Worm (Caenorhabditis elegans) whole organism, L4 larva: ENCODE results near the gene F08F1.9.

Source experiments
- D1046.2 ChIP-seq: fragments of 200-800 bp; sonication (Bioruptor generic); IDR thresholded peaks from 2 replicates; pipeline ENCODE4 v1.3.6; 2022; ENCODE audit warnings: missing genetic modification characterization, missing compliant biosample characterization
- F10B5.3 ChIP-seq: sonication (generic microtip); optimal IDR thresholded peaks from 2 replicates; lab custom pipeline; 2016; ENCODE audit warnings: mild to moderate bottlenecking, missing genetic modification characterization, missing compliant biosample characterization
- F26F4.8 ChIP-seq: fragments of 200-800 bp; sonication (Bioruptor generic); conservative IDR thresholded peaks from 2 replicates; pipeline ENCODE4 v1.3.6; 2022; ENCODE audit warnings: missing genetic modification characterization, missing compliant biosample characterization
- T20F7.1 ChIP-seq: fragments of 200-800 bp; sonication (Bioruptor generic); optimal IDR thresholded peaks from 2 replicates; lab custom pipeline; 2018; ENCODE audit warnings: mild to moderate bottlenecking, missing genetic modification characterization, missing compliant biosample characterization
- Y105C5A.15 ChIP-seq: fragments of 200-800 bp; sonication (Bioruptor generic); IDR thresholded peaks from 2 replicates; pipeline ENCODE4 v1.3.6; 2022; ENCODE audit warnings: missing genetic modification characterization, missing compliant biosample characterization
- Y75B8A.6 ChIP-seq: fragments of 200-800 bp; sonication (Bioruptor generic); IDR thresholded peaks from 2 replicates; pipeline ENCODE4 v1.3.6; 2022; ENCODE audit warnings: missing genetic modification reagents, missing genetic modification characterization, missing compliant biosample characterization
- ZK337.2 ChIP-seq: fragments of 200-800 bp; sonication (Bioruptor generic); IDR thresholded peaks from 2 replicates; pipeline ENCODE4 v1.3.6; 2022; ENCODE audit warnings: missing genetic modification reagents, missing genetic modification characterization, missing compliant biosample characterization
- ama-1 ChIP-seq: fragments of 150-350 bp; optimal IDR thresholded peaks from 2 replicates; lab custom pipeline; 2014; ENCODE audit warnings: inconsistent platforms, mixed read lengths
- arid-1 ChIP-seq: fragments of 200-800 bp; sonication (Bioruptor generic); conservative IDR thresholded peaks from 2 replicates; pipeline ENCODE4 v1.3.6; 2022; ENCODE audit warnings: missing genetic modification reagents, missing genetic modification characterization, missing compliant biosample characterization
- ceh-20 ChIP-seq: fragments of 200-800 bp; sonication (Bioruptor generic); IDR thresholded peaks from 2 replicates; pipeline ENCODE4 v1.3.6; 2022; ENCODE audit warnings: missing genetic modification reagents, missing genetic modification characterization, missing compliant biosample characterization
- ceh-28 ChIP-seq: fragments of 150-350 bp; optimal IDR thresholded peaks from 2 replicates; lab custom pipeline; 2014; ENCODE audit warnings: missing biosample characterization, missing genetic modification reagents, missing genetic modification characterization
- ceh-44 ChIP-seq: fragments of 200-800 bp; sonication (Bioruptor generic); IDR thresholded peaks from 2 replicates; pipeline ENCODE4 v1.3.6; 2022; ENCODE audit warnings: missing genetic modification reagents, missing genetic modification characterization, missing compliant biosample characterization
- ces-1 ChIP-seq: fragments of 150-350 bp; sonication (generic microtip); optimal IDR thresholded peaks from 4 replicates; lab custom pipeline; 2014; ENCODE audit warnings: missing biosample characterization, missing genetic modification reagents, missing genetic modification characterization
- cey-2 ChIP-seq: sonication (generic microtip); optimal IDR thresholded peaks from 3 replicates; lab custom pipeline; 2017; ENCODE audit warnings: missing genetic modification characterization, mild to moderate bottlenecking, missing compliant biosample characterization, antibody characterized with exemption, borderline replicate concordance; ENCODE audit not compliant: insufficient read depth
- ctbp-1 ChIP-seq: fragments of 200-800 bp; sonication (Bioruptor generic); IDR thresholded peaks from 2 replicates; pipeline ENCODE4 v1.3.6; 2022; ENCODE audit warnings: missing genetic modification reagents, missing genetic modification characterization, missing compliant biosample characterization
- daf-19 ChIP-seq: fragments of 200-800 bp; sonication (Bioruptor generic); conservative IDR thresholded peaks from 2 replicates; pipeline ENCODE4 v1.3.6; 2022; ENCODE audit warnings: missing genetic modification characterization, missing compliant biosample characterization
- dmd-6 ChIP-seq: fragments of 200-800 bp; sonication (Bioruptor generic); IDR thresholded peaks from 2 replicates; pipeline ENCODE4 v1.3.6; 2022; ENCODE audit warnings: missing genetic modification reagents, missing genetic modification characterization, missing compliant biosample characterization
- dmd-8 ChIP-seq: fragments of 200-800 bp; sonication (Bioruptor generic); IDR thresholded peaks from 2 replicates; pipeline ENCODE4 v1.3.6; 2022; ENCODE audit warnings: missing genetic modification characterization, missing compliant biosample characterization
- dpl-1 ChIP-seq: fragments of 150-350 bp; optimal IDR thresholded peaks from 2 replicates; lab custom pipeline; 2014; ENCODE audit warnings: missing biosample characterization, missing genetic modification reagents, missing genetic modification characterization
- duxl-1 ChIP-seq: sonication (generic microtip); optimal IDR thresholded peaks from 2 replicates; lab custom pipeline; 2016; ENCODE audit warnings: mild to moderate bottlenecking, missing genetic modification characterization, moderate library complexity, missing compliant biosample characterization; ENCODE audit not compliant: poor library complexity
- egl-27 ChIP-seq: sonication (generic microtip); optimal IDR thresholded peaks from 3 replicates; lab custom pipeline; 2017; ENCODE audit warnings: missing biosample characterization, missing genetic modification reagents, missing genetic modification characterization
- egl-43 ChIP-seq: fragments of 200-800 bp; sonication (Bioruptor generic); IDR thresholded peaks from 2 replicates; pipeline ENCODE4 v1.3.6; 2022; ENCODE audit warnings: missing genetic modification reagents, missing genetic modification characterization, missing compliant biosample characterization
- fkh-10 ChIP-seq: fragments of 150-350 bp; optimal IDR thresholded peaks from 2 replicates; lab custom pipeline; 2014; ENCODE audit warnings: missing biosample characterization, missing genetic modification reagents, missing genetic modification characterization
- fos-1 ChIP-seq: fragments of 150-350 bp; optimal IDR thresholded peaks from 2 replicates; lab custom pipeline; 2014; ENCODE audit warnings: missing biosample characterization, missing genetic modification characterization
- hif-1 ChIP-seq, 2 experiments: sonication (generic microtip); optimal IDR thresholded peaks; 2 replicates each; lab custom pipeline; 2016 to 2017; ENCODE audit warnings: missing compliant biosample characterization in 2 of 2, missing genetic modification characterization in 2 of 2, missing genetic modification reagents in 2 of 2, missing genotype in 2 of 2, mild to moderate bottlenecking in 1 of 2
- hmg-1.1 ChIP-seq: fragments of 200-800 bp; sonication (Bioruptor generic); IDR thresholded peaks from 2 replicates; pipeline ENCODE4 v1.3.6; 2022; ENCODE audit warnings: missing genetic modification reagents, missing genetic modification characterization, missing compliant biosample characterization
- jun-1 ChIP-seq: fragments of 150-350 bp; optimal IDR thresholded peaks from 2 replicates; lab custom pipeline; 2014; ENCODE audit warnings: missing biosample characterization, missing genetic modification reagents, missing genetic modification characterization
- lin-1 ChIP-seq: fragments of 200-800 bp; sonication (Bioruptor generic); IDR thresholded peaks from 2 replicates; pipeline ENCODE4 v1.3.6; 2022; ENCODE audit warnings: missing genetic modification reagents, missing genetic modification characterization, missing compliant biosample characterization
- lin-29 ChIP-seq: fragments of 200-800 bp; sonication (Bioruptor generic); IDR thresholded peaks from 2 replicates; pipeline ENCODE4 v1.3.6; 2022; ENCODE audit warnings: missing genetic modification reagents, missing genetic modification characterization, missing compliant biosample characterization
- lin-39 ChIP-seq: fragments of 150-350 bp; optimal IDR thresholded peaks from 2 replicates; lab custom pipeline; 2014; ENCODE audit warnings: missing biosample characterization, missing genetic modification reagents, missing genetic modification characterization
- lir-3 ChIP-seq: sonication (generic microtip); optimal IDR thresholded peaks from 2 replicates; lab custom pipeline; 2016; ENCODE audit warnings: mild to moderate bottlenecking, missing genetic modification characterization, missing compliant biosample characterization
- lsy-2 ChIP-seq, 2 experiments: fragments of 150-350 bp in 1 of 2; sonication (generic microtip) in 1 of 2; optimal IDR thresholded peaks; 2 replicates each; lab custom pipeline; 2014 to 2017; ENCODE audit warnings: missing biosample characterization in 2 of 2, missing genetic modification characterization in 2 of 2
- mdt-29 ChIP-seq: fragments of 200-800 bp; sonication (Bioruptor generic); IDR thresholded peaks from 2 replicates; pipeline ENCODE4 v1.3.6; 2022; ENCODE audit warnings: missing genetic modification reagents, missing genetic modification characterization, missing compliant biosample characterization
- nhr-102 ChIP-seq: sonication (generic microtip); optimal IDR thresholded peaks from 2 replicates; lab custom pipeline; 2016; ENCODE audit warnings: mild to moderate bottlenecking, missing genetic modification characterization, moderate library complexity, missing compliant biosample characterization
- nhr-11 ChIP-seq: fragments of 150-350 bp; optimal IDR thresholded peaks from 2 replicates; lab custom pipeline; 2014; ENCODE audit warnings: missing biosample characterization, missing genetic modification characterization
- nhr-25 ChIP-seq: sonication (generic microtip); optimal IDR thresholded peaks from 2 replicates; lab custom pipeline; 2017; ENCODE audit warnings: missing genetic modification characterization, mild to moderate bottlenecking, missing compliant biosample characterization, antibody characterized with exemption, moderate library complexity, borderline replicate concordance; ENCODE audit not compliant: insufficient read depth
- nhr-6 ChIP-seq: fragments of 150-350 bp; optimal IDR thresholded peaks from 2 replicates; lab custom pipeline; 2014; ENCODE audit warnings: missing biosample characterization, missing genetic modification characterization
- nhr-77 ChIP-seq: fragments of 150-350 bp; optimal IDR thresholded peaks from 2 replicates; lab custom pipeline; 2014; ENCODE audit warnings: missing biosample characterization, missing genetic modification characterization
- pqm-1 ChIP-seq: sonication (generic microtip); optimal IDR thresholded peaks from 2 replicates; lab custom pipeline; 2017; ENCODE audit warnings: missing biosample characterization, missing genetic modification characterization
- rbr-2 ChIP-seq: sonication (generic microtip); optimal IDR thresholded peaks from 2 replicates; lab custom pipeline; 2016; ENCODE audit warnings: missing genotype, missing genetic modification characterization, missing compliant biosample characterization
- sdz-12 ChIP-seq: fragments of 200-800 bp; sonication (Bioruptor generic); optimal IDR thresholded peaks from 2 replicates; lab custom pipeline; 2018; ENCODE audit warnings: mild to moderate bottlenecking, missing genetic modification characterization, missing compliant biosample characterization
- snpc-1.2 ChIP-seq: fragments of 200-800 bp; sonication (Bioruptor generic); IDR thresholded peaks from 2 replicates; pipeline ENCODE4 v1.3.6; 2022; ENCODE audit warnings: missing genetic modification reagents, missing genetic modification characterization, missing compliant biosample characterization
- snpc-4 ChIP-seq: fragments of 150-350 bp; optimal IDR thresholded peaks from 2 replicates; lab custom pipeline; 2014; ENCODE audit warnings: missing biosample characterization, missing genetic modification characterization
- spr-1 ChIP-seq: sonication (generic microtip); optimal IDR thresholded peaks from 2 replicates; lab custom pipeline; 2016; ENCODE audit warnings: mild to moderate bottlenecking, missing genetic modification characterization, missing compliant biosample characterization
- spr-3 ChIP-seq: fragments of 200-800 bp; sonication (Bioruptor generic); optimal IDR thresholded peaks from 2 replicates; lab custom pipeline; 2018; ENCODE audit warnings: mild to moderate bottlenecking, missing genetic modification characterization, missing compliant biosample characterization
- tag-97 ChIP-seq: fragments of 200-800 bp; sonication (Bioruptor generic); IDR thresholded peaks from 2 replicates; pipeline ENCODE4 v1.3.6; 2022; ENCODE audit warnings: missing genetic modification characterization, missing compliant biosample characterization
- unc-130 ChIP-seq: sonication (generic microtip); optimal IDR thresholded peaks from 2 replicates; lab custom pipeline; 2016; ENCODE audit warnings: missing genetic modification reagents, missing genetic modification characterization, missing compliant biosample characterization
- vab-7 ChIP-seq: fragments of 200-800 bp; sonication (Bioruptor generic); IDR thresholded peaks from 2 replicates; pipeline ENCODE4 v1.3.6; 2022; ENCODE audit warnings: missing genetic modification reagents, missing genetic modification characterization, missing compliant biosample characterization
- zfp-2 ChIP-seq: sonication (generic microtip); optimal IDR thresholded peaks from 2 replicates; lab custom pipeline; 2016; ENCODE audit warnings: mild to moderate bottlenecking, missing genetic modification characterization, missing compliant biosample characterization
- zfp-3 ChIP-seq: fragments of 200-800 bp; sonication (Bioruptor generic); conservative IDR thresholded peaks from 2 replicates; pipeline ENCODE4 v1.3.6; 2022; ENCODE audit warnings: missing genetic modification reagents, missing genetic modification characterization, missing compliant biosample characterization
- zip-11 ChIP-seq: fragments of 200-800 bp; sonication (Bioruptor generic); IDR thresholded peaks from 2 replicates; pipeline ENCODE4 v1.3.6; 2022; ENCODE audit warnings: missing genetic modification characterization, missing compliant biosample characterization

F08F1.9 gene

ce11 chrX:8381651-8382050 lies 29.0 kb downstream of the F08F1.9 start (continued):
- TF ChIP-seq duxl-1 (peak; percentile 32), T20F7.1 (GFP tag; lab: Kevin White, UChicago) (peak; percentile 17), ama-1 (lab: Kevin White, UChicago) (no peak), daf-19 (GFP tag; lab: Robert Waterston, UW) (peak; percentile 57; the same call in 1 of the 2 replicates), egl-43 (GFP tag; lab: Robert Waterston, UW) (no peak; the same call in 1 of the 2 replicates), lsy-2 (tag; optimal IDR thresholded peaks at IDR 0.05; lab: Kevin White, UChicago) (peak in 1 of 2 experiments; percentile 27), ceh-20 (0 out of 2 replicates have a peak, but pooled peaks have one; percentile 10), ctbp-1 (GFP tag; lab: Robert Waterston, UW) (no peak), vab-7 (GFP tag; lab: Robert Waterston, UW) (peak; percentile 77), ZK337.2 (GFP tag; lab: Robert Waterston, UW) (peak; percentile 79), dpl-1 (GFP tag; lab: Kevin White, UChicago) (no peak), zip-11 (GFP tag; lab: Robert Waterston, UW) (no peak), hif-1 (tag; optimal IDR thresholded peaks at IDR 0.05; lab: Kevin White, UChicago) (no peak), arid-1 (GFP tag; lab: Robert Waterston, UW) (0 out of 2 replicates have a peak, but pooled peaks have one; percentile 30), F10B5.3 (tag; lab: Kevin White, UChicago) (no peak), nhr-11 (no peak), ces-1 (GFP tag; lab: Kevin White, UChicago) (no peak), mdt-29 (no peak), unc-130 (peak; percentile 3), lin-39 (tag; lab: Kevin White, UChicago) (no peak), rbr-2 (tag; lab: Kevin White, UChicago) (peak; percentile 13), D1046.2 (GFP tag; lab: Robert Waterston, UW) (0 out of 2 replicates have a peak, but pooled peaks have one; percentile 13), pqm-1 (tag; lab: Kevin White, UChicago) (no peak), dmd-6 (peak; percentile 48), nhr-25 (tag; lab: Kevin White, UChicago) (no peak), ceh-28 (no peak), zfp-2 (tag; lab: Kevin White, UChicago) (no peak), nhr-6 (tag; lab: Kevin White, UChicago) (no peak), fos-1 (tag; lab: Kevin White, UChicago) (no peak), fkh-10 (GFP tag; lab: Kevin White, UChicago) (no peak), cey-2 (tag; lab: Kevin White, UChicago) (no peak), F26F4.8 (GFP tag; lab: Robert Waterston, UW) (peak; percentile 87), spr-3 (GFP tag; lab: Kevin White, UChicago) (no peak), lin-29 (GFP tag; lab: Robert Waterston, UW) (no peak), nhr-77 (tag; lab: Kevin White, UChicago) (no peak), dmd-8 (0 out of 2 replicates have a peak, but pooled peaks have one; percentile 75), snpc-4 (no peak), jun-1 (no peak), nhr-102 (tag; lab: Kevin White, UChicago) (peak; percentile 31), Y75B8A.6 (GFP tag; lab: Robert Waterston, UW) (no peak), ceh-44 (GFP tag; lab: Robert Waterston, UW) (peak; percentile 67; the same call in 1 of the 2 replicates), snpc-1.2 (peak; percentile 87), lir-3 (tag; lab: Kevin White, UChicago) (peak; percentile 17), hmg-1.1 (GFP tag; lab: Robert Waterston, UW) (no peak), egl-27 (tag; lab: Kevin White, UChicago) (no peak), spr-1 (tag; lab: Kevin White, UChicago) (no peak), Y105C5A.15 (GFP tag; lab: Robert Waterston, UW) (peak; percentile 81; the same call in 1 of the 2 replicates), zfp-3 (GFP tag; lab: Robert Waterston, UW) (0 out of 2 replicates have a peak, but pooled peaks have one; percentile 24), sdz-12 (no peak), lin-1 (peak; percentile 47; the same call in 1 of the 2 replicates), tag-97 (GFP tag; lab: Robert Waterston, UW) (no peak)
